Worm (Caenorhabditis elegans) whole organism, early embryonic: ENCODE results near the gene F21D9.4.

Source experiments
- B0310.2 ChIP-seq: sonication (generic microtip); optimal IDR thresholded peaks from 2 replicates; lab custom pipeline; 2016; ENCODE audit warnings: mild to moderate bottlenecking, missing genetic modification characterization, missing compliant biosample characterization
- F13C5.2 ChIP-seq: sonication (generic microtip); optimal IDR thresholded peaks from 2 replicates; lab custom pipeline; 2017; ENCODE audit warnings: mild to moderate bottlenecking, missing genetic modification characterization, inconsistent platforms, missing compliant biosample characterization
- aly-1 ChIP-seq: sonication (generic microtip); optimal IDR thresholded peaks from 2 replicates; lab custom pipeline; 2016; ENCODE audit warnings: missing genetic modification characterization, missing compliant biosample characterization
- ama-1 ChIP-seq: fragments of 150-350 bp; optimal IDR thresholded peaks from 2 replicates; lab custom pipeline; 2014
- ceh-13 ChIP-seq: fragments of 200-800 bp; sonication (Bioruptor generic); optimal IDR thresholded peaks from 2 replicates; lab custom pipeline; 2018; ENCODE audit warnings: mild to moderate bottlenecking, missing genetic modification characterization, missing compliant biosample characterization
- ceh-36 ChIP-seq: sonication (generic microtip); optimal IDR thresholded peaks from 2 replicates; lab custom pipeline; 2016; ENCODE audit warnings: missing genetic modification characterization, inconsistent platforms, missing compliant biosample characterization
- ets-7 ChIP-seq: sonication (generic microtip); optimal IDR thresholded peaks from 2 replicates; lab custom pipeline; 2016; ENCODE audit warnings: missing genotype, missing genetic modification characterization, missing compliant biosample characterization
- flt-1 ChIP-seq: fragments of 200-800 bp; sonication (Bioruptor generic); IDR thresholded peaks from 2 replicates; pipeline ENCODE4 v1.3.6; 2022; ENCODE audit warnings: missing genetic modification characterization, missing compliant biosample characterization
- hmbx-1 ChIP-seq: sonication (generic microtip); optimal IDR thresholded peaks from 2 replicates; lab custom pipeline; 2016; ENCODE audit warnings: mild to moderate bottlenecking, missing genetic modification characterization, missing compliant biosample characterization
- hmg-4 ChIP-seq: fragments of 200-800 bp; sonication (Bioruptor generic); optimal IDR thresholded peaks from 2 replicates; lab custom pipeline; 2018; ENCODE audit warnings: mild to moderate bottlenecking, missing genetic modification characterization, missing compliant biosample characterization
- hnd-1 ChIP-seq: sonication (generic microtip); optimal IDR thresholded peaks from 2 replicates; lab custom pipeline; 2016; ENCODE audit warnings: missing genetic modification characterization, missing compliant biosample characterization
- pes-1 ChIP-seq: fragments of 200-800 bp; sonication (Bioruptor generic); IDR thresholded peaks from 2 replicates; pipeline ENCODE4 v1.3.6; 2022; ENCODE audit warnings: missing genetic modification reagents, missing genetic modification characterization, missing compliant biosample characterization
- scrt-1 ChIP-seq: fragments of 200-800 bp; sonication (Bioruptor generic); IDR thresholded peaks from 2 replicates; pipeline ENCODE4 v1.3.6; 2022; ENCODE audit warnings: missing genetic modification characterization, missing compliant biosample characterization
- sea-1 ChIP-seq: fragments of 200-800 bp; sonication (Bioruptor generic); conservative IDR thresholded peaks from 2 replicates; pipeline ENCODE4 v1.3.6; 2022; ENCODE audit warnings: missing genetic modification characterization, missing compliant biosample characterization
- tbx-11 ChIP-seq: fragments of 200-800 bp; sonication (Bioruptor generic); IDR thresholded peaks from 2 replicates; pipeline ENCODE4 v1.3.6; 2022; ENCODE audit warnings: missing genetic modification characterization, missing compliant biosample characterization
- tbx-37 ChIP-seq: fragments of 200-800 bp; sonication (Bioruptor generic); conservative IDR thresholded peaks from 2 replicates; pipeline ENCODE4 v1.3.6; 2022; ENCODE audit warnings: missing genetic modification reagents, missing genetic modification characterization, missing compliant biosample characterization
- tra-4 ChIP-seq: sonication (generic microtip); optimal IDR thresholded peaks from 2 replicates; lab custom pipeline; 2017; ENCODE audit warnings: missing genetic modification characterization, missing compliant biosample characterization

The F21D9.4 gene

ce11 chrV:19228958-19229357, 24.7 kb upstream of the F21D9.4 start:
- peak; percentile 20 for TF ChIP-seq ceh-36

ce11 chrV:19230413-19230812, 23.2 kb upstream of the F21D9.4 start, which contains the start of gene sqst-3:
sqst-3 (plus strand) TSS chrV:19230782.
- no peak for TF ChIP-seq scrt-1 (GFP tag; lab: Robert Waterston, UW)
- TF ChIP-seq flt-1 (GFP tag; lab: Robert Waterston, UW) = no peak
- TF ChIP-seq pes-1 (GFP tag; lab: Robert Waterston, UW) = no peak
- TF ChIP-seq ceh-36 = no peak
- no peak for TF ChIP-seq ets-7 (tag; lab: Kevin White, UChicago)
- no peak for TF ChIP-seq hmbx-1 (tag; lab: Kevin White, UChicago)
- no peak for TF ChIP-seq B0310.2 (tag; lab: Kevin White, UChicago)
- TF ChIP-seq sea-1 = no peak
- no peak for TF ChIP-seq hnd-1
- no peak for TF ChIP-seq ama-1 (lab: Kevin White, UChicago)

ce11 chrV:19231167-19231566, 22.5 kb upstream of the F21D9.4 start:
- TF ChIP-seq tbx-37 (GFP tag; lab: Robert Waterston, UW) = no peak
- TF ChIP-seq scrt-1 (GFP tag; lab: Robert Waterston, UW) = no peak
- no peak for TF ChIP-seq F13C5.2 (tag; lab: Kevin White, UChicago)
- no peak for TF ChIP-seq pes-1 (GFP tag; lab: Robert Waterston, UW)
- TF ChIP-seq ceh-36 = peak; percentile 95
- no peak for TF ChIP-seq tbx-11

- TF ChIP-seq tbx-11 = no peak
Observed at ce11 chrV:19233469-19233868, 20.2 kb upstream of the F21D9.4 start, which contains the start of gene fbxb-116. fbxb-116 (plus strand) TSS chrV:19233769.

- no peak for TF ChIP-seq aly-1 (tag; lab: Kevin White, UChicago)
- TF ChIP-seq tbx-37 (GFP tag; lab: Robert Waterston, UW) = no peak
- TF ChIP-seq F13C5.2 (tag; lab: Kevin White, UChicago) = no peak
- TF ChIP-seq ceh-36 = peak; percentile 8
- no peak for TF ChIP-seq sea-1
Observed at ce11 chrV:19237204-19237603, 16.4 kb upstream of the F21D9.4 start, which contains the start of gene fbxb-2. fbxb-2 (minus strand) TSS chrV:19237304.

- TF ChIP-seq tbx-11 (no peak), hnd-1 (no peak), sea-1 (no peak), hmbx-1 (tag; lab: Kevin White, UChicago) (no peak), F13C5.2 (tag; lab: Kevin White, UChicago) (no peak), tra-4 (tag; lab: Kevin White, UChicago) (no peak), flt-1 (GFP tag; lab: Robert Waterston, UW) (no peak), tbx-37 (GFP tag; lab: Robert Waterston, UW) (no peak), B0310.2 (tag; lab: Kevin White, UChicago) (no peak), aly-1 (tag; lab: Kevin White, UChicago) (no peak), ceh-36 (no peak), scrt-1 (GFP tag; lab: Robert Waterston, UW) (no peak), ets-7 (tag; lab: Kevin White, UChicago) (no peak), pes-1 (GFP tag; lab: Robert Waterston, UW) (no peak), ama-1 (lab: Kevin White, UChicago) (no peak), ceh-13 (GFP tag; lab: Kevin White, UChicago) (no peak), hmg-4 (GFP tag; lab: Kevin White, UChicago) (no peak)
Observed at ce11 chrV:19240129-19240528, 13.5 kb upstream of the F21D9.4 start, which contains the start of the genes fbxb-115 and fbxb-1. fbxb-115 (minus strand) TSS chrV:19240229. fbxb-1 (plus strand) TSS chrV:19240354.

ce11 chrV:19250983-19251382, 2.6 kb upstream of the F21D9.4 start, which contains the start of gene str-81:
str-81 (minus strand) TSS chrV:19251083.
- TF ChIP-seq ama-1 (lab: Kevin White, UChicago) (no peak), scrt-1 (GFP tag; lab: Robert Waterston, UW) (no peak), hmg-4 (GFP tag; lab: Kevin White, UChicago) (no peak), hnd-1 (no peak), tra-4 (tag; lab: Kevin White, UChicago) (no peak), aly-1 (tag; lab: Kevin White, UChicago) (no peak), F13C5.2 (tag; lab: Kevin White, UChicago) (no peak), tbx-37 (GFP tag; lab: Robert Waterston, UW) (no peak), B0310.2 (tag; lab: Kevin White, UChicago) (no peak), ceh-36 (no peak), sea-1 (no peak)

ce11 chrV:19251844-19252243, 1.8 kb upstream of the F21D9.4 start, which contains the start of gene F21D9.11:
F21D9.11 (plus strand) TSS chrV:19252144.
- TF ChIP-seq ceh-36 = no peak
- TF ChIP-seq hmbx-1 (tag; lab: Kevin White, UChicago) = no peak
- TF ChIP-seq F13C5.2 (tag; lab: Kevin White, UChicago) = no peak
- no peak for TF ChIP-seq flt-1 (GFP tag; lab: Robert Waterston, UW)

- TF ChIP-seq ets-7 (tag; lab: Kevin White, UChicago) (no peak), hmbx-1 (tag; lab: Kevin White, UChicago) (no peak), F13C5.2 (tag; lab: Kevin White, UChicago) (no peak), tra-4 (tag; lab: Kevin White, UChicago) (no peak)
Observed at ce11 chrV:19257653-19258052, 4.0 kb downstream of the F21D9.4 start, which contains the start of gene F21D9.3. F21D9.3 (minus strand) TSS chrV:19257753.
